Worm (Caenorhabditis elegans) whole organism, L4 larva: ENCODE data around the gene Y42H9B.3.

Experiments
- F49E8.2 ChIP-seq: sonication (generic microtip); optimal IDR thresholded peaks from 2 replicates; lab custom pipeline; 2016; ENCODE audit warnings: missing compliant biosample characterization, mild to moderate bottlenecking, missing genetic modification characterization, borderline replicate concordance
- R02D3.7 ChIP-seq: fragments of 150-350 bp; sonication (generic microtip); optimal IDR thresholded peaks from 3 replicates; lab custom pipeline; 2014; ENCODE audit warnings: missing biosample characterization, missing genetic modification characterization
- Y5F2A.4 ChIP-seq: fragments of 200-800 bp; sonication (Bioruptor generic); optimal IDR thresholded peaks from 2 replicates; lab custom pipeline; 2018; ENCODE audit warnings: mild to moderate bottlenecking, missing genetic modification characterization, missing compliant biosample characterization
- aha-1 ChIP-seq: fragments of 150-350 bp; peaks from one replicate; lab custom pipeline; 2014; ENCODE audit warnings: missing biosample characterization, missing genetic modification characterization
- ama-1 ChIP-seq: fragments of 150-350 bp; optimal IDR thresholded peaks from 2 replicates; lab custom pipeline; 2014; ENCODE audit warnings: inconsistent platforms, mixed read lengths
- arid-1 ChIP-seq: fragments of 200-800 bp; sonication (Bioruptor generic); conservative IDR thresholded peaks from 2 replicates; pipeline ENCODE4 v1.3.6; 2022; ENCODE audit warnings: missing genetic modification reagents, missing genetic modification characterization, missing compliant biosample characterization
- ceh-20 ChIP-seq: fragments of 200-800 bp; sonication (Bioruptor generic); IDR thresholded peaks from 2 replicates; pipeline ENCODE4 v1.3.6; 2022; ENCODE audit warnings: missing genetic modification reagents, missing genetic modification characterization, missing compliant biosample characterization
- ceh-28 ChIP-seq: fragments of 150-350 bp; optimal IDR thresholded peaks from 2 replicates; lab custom pipeline; 2014; ENCODE audit warnings: missing biosample characterization, missing genetic modification reagents, missing genetic modification characterization
- ceh-32 ChIP-seq: sonication (generic microtip); optimal IDR thresholded peaks from 2 replicates; lab custom pipeline; 2016; ENCODE audit warnings: mild to moderate bottlenecking, missing genetic modification characterization, missing compliant biosample characterization; ENCODE audit not compliant: poor library complexity
- ceh-62 ChIP-seq: sonication (generic microtip); optimal IDR thresholded peaks from 2 replicates; lab custom pipeline; 2017; ENCODE audit warnings: missing biosample characterization, missing genetic modification characterization
- cey-2 ChIP-seq: sonication (generic microtip); optimal IDR thresholded peaks from 3 replicates; lab custom pipeline; 2017; ENCODE audit warnings: missing genetic modification characterization, mild to moderate bottlenecking, missing compliant biosample characterization, antibody characterized with exemption, borderline replicate concordance; ENCODE audit not compliant: insufficient read depth
- daf-16 ChIP-seq, 3 experiments: sonication (generic microtip); optimal IDR thresholded peaks; 2 replicates each; lab custom pipeline; 2016 to 2017; ENCODE audit warnings: missing genetic modification characterization in 3 of 3, missing genetic modification reagents in 3 of 3, mild to moderate bottlenecking in 2 of 3, missing compliant biosample characterization in 2 of 3, missing biosample characterization in 1 of 3, moderate library complexity in 1 of 3
- dmd-6 ChIP-seq: fragments of 200-800 bp; sonication (Bioruptor generic); IDR thresholded peaks from 2 replicates; pipeline ENCODE4 v1.3.6; 2022; ENCODE audit warnings: missing genetic modification reagents, missing genetic modification characterization, missing compliant biosample characterization
- dmd-8 ChIP-seq: fragments of 200-800 bp; sonication (Bioruptor generic); IDR thresholded peaks from 2 replicates; pipeline ENCODE4 v1.3.6; 2022; ENCODE audit warnings: missing genetic modification characterization, missing compliant biosample characterization
- dve-1 ChIP-seq: sonication (generic microtip); optimal IDR thresholded peaks from 2 replicates; lab custom pipeline; 2017; ENCODE audit warnings: antibody characterized with exemption, mild to moderate bottlenecking, missing genetic modification characterization, missing compliant biosample characterization; ENCODE audit not compliant: insufficient read depth
- hlh-11 ChIP-seq: fragments of 200-800 bp; sonication (Bioruptor generic); optimal IDR thresholded peaks from 2 replicates; lab custom pipeline; 2018; ENCODE audit warnings: mild to moderate bottlenecking, missing genetic modification characterization, missing compliant biosample characterization
- hlh-30 ChIP-seq: sonication (generic microtip); optimal IDR thresholded peaks from 2 replicates; lab custom pipeline; 2017; ENCODE audit warnings: antibody characterized with exemption, mild to moderate bottlenecking, missing genetic modification characterization, missing compliant biosample characterization; ENCODE audit not compliant: insufficient read depth
- jun-1 ChIP-seq: fragments of 150-350 bp; optimal IDR thresholded peaks from 2 replicates; lab custom pipeline; 2014; ENCODE audit warnings: missing biosample characterization, missing genetic modification reagents, missing genetic modification characterization
- lin-39 ChIP-seq: fragments of 150-350 bp; optimal IDR thresholded peaks from 2 replicates; lab custom pipeline; 2014; ENCODE audit warnings: missing biosample characterization, missing genetic modification reagents, missing genetic modification characterization
- lsy-2 ChIP-seq, 2 experiments: fragments of 150-350 bp in 1 of 2; sonication (generic microtip) in 1 of 2; optimal IDR thresholded peaks; 2 replicates each; lab custom pipeline; 2014 to 2017; ENCODE audit warnings: missing biosample characterization in 2 of 2, missing genetic modification characterization in 2 of 2
- madf-9 ChIP-seq: fragments of 200-800 bp; sonication (Bioruptor generic); conservative IDR thresholded peaks from 2 replicates; pipeline ENCODE4 v1.3.6; 2022; ENCODE audit warnings: missing genetic modification reagents, missing genetic modification characterization, missing compliant biosample characterization
- mdl-1 ChIP-seq, 2 experiments: fragments of 150-350 bp in 1 of 2; sonication (generic microtip) in 1 of 2; optimal IDR thresholded peaks; 2 replicates each; lab custom pipeline; 2014 to 2017; ENCODE audit warnings: missing biosample characterization in 2 of 2, missing genetic modification characterization in 2 of 2
- mxl-2 ChIP-seq: fragments of 200-800 bp; sonication (Bioruptor generic); conservative IDR thresholded peaks from 2 replicates; pipeline ENCODE4 v1.3.6; 2022; ENCODE audit warnings: missing genetic modification reagents, missing genetic modification characterization, missing compliant biosample characterization
- nhr-102 ChIP-seq: sonication (generic microtip); optimal IDR thresholded peaks from 2 replicates; lab custom pipeline; 2016; ENCODE audit warnings: mild to moderate bottlenecking, missing genetic modification characterization, moderate library complexity, missing compliant biosample characterization
- nhr-111 ChIP-seq: fragments of 200-800 bp; sonication (Bioruptor generic); optimal IDR thresholded peaks from 2 replicates; lab custom pipeline; 2018; ENCODE audit warnings: mild to moderate bottlenecking, missing genetic modification characterization, missing compliant biosample characterization
- nhr-237 ChIP-seq: sonication (generic microtip); optimal IDR thresholded peaks from 2 replicates; lab custom pipeline; 2017; ENCODE audit warnings: missing biosample characterization, missing genetic modification characterization
- nhr-28 ChIP-seq: fragments of 150-350 bp; optimal IDR thresholded peaks from 2 replicates; lab custom pipeline; 2014; ENCODE audit warnings: missing biosample characterization, missing genetic modification characterization
- nhr-6 ChIP-seq: fragments of 150-350 bp; optimal IDR thresholded peaks from 2 replicates; lab custom pipeline; 2014; ENCODE audit warnings: missing biosample characterization, missing genetic modification characterization
- pqm-1 ChIP-seq: sonication (generic microtip); optimal IDR thresholded peaks from 2 replicates; lab custom pipeline; 2017; ENCODE audit warnings: missing biosample characterization, missing genetic modification characterization
- sdz-12 ChIP-seq: fragments of 200-800 bp; sonication (Bioruptor generic); optimal IDR thresholded peaks from 2 replicates; lab custom pipeline; 2018; ENCODE audit warnings: mild to moderate bottlenecking, missing genetic modification characterization, missing compliant biosample characterization
- spr-3 ChIP-seq: fragments of 200-800 bp; sonication (Bioruptor generic); optimal IDR thresholded peaks from 2 replicates; lab custom pipeline; 2018; ENCODE audit warnings: mild to moderate bottlenecking, missing genetic modification characterization, missing compliant biosample characterization
- tag-97 ChIP-seq: fragments of 200-800 bp; sonication (Bioruptor generic); IDR thresholded peaks from 2 replicates; pipeline ENCODE4 v1.3.6; 2022; ENCODE audit warnings: missing genetic modification characterization, missing compliant biosample characterization
- unc-130 ChIP-seq: sonication (generic microtip); optimal IDR thresholded peaks from 2 replicates; lab custom pipeline; 2016; ENCODE audit warnings: missing genetic modification reagents, missing genetic modification characterization, missing compliant biosample characterization
- unc-39 ChIP-seq: sonication (generic microtip); optimal IDR thresholded peaks from 2 replicates; lab custom pipeline; 2017; ENCODE audit warnings: missing biosample characterization, missing genetic modification characterization
- zfp-2 ChIP-seq: sonication (generic microtip); optimal IDR thresholded peaks from 2 replicates; lab custom pipeline; 2016; ENCODE audit warnings: mild to moderate bottlenecking, missing genetic modification characterization, missing compliant biosample characterization

Gene Y42H9B.3

DNA sequence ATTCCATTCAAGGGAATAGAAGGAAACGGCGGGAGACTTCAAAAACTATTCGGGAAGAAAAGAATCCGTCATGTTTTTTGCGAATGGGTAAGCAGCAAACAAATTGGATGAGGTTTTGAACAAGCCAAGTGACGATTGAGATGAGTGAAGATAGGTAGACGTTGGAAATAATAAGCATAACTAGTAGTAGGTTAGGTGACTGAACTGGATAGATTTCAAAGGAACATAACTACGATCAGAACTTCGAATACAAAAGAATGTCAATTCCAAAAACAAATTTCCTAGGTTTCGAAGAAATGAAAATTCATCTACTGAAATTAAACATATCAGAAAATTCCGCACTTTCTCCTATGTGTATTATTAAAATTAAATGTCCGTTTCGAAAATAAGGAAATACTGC lies 4.7 kb downstream of the Y42H9B.3 start:
- TF ChIP-seq aha-1 (tag; lab: Kevin White, UChicago) (peak; percentile 92), R02D3.7 (no peak), cey-2 (tag; lab: Kevin White, UChicago) (no peak), spr-3 (no peak), madf-9 (GFP tag; lab: Robert Waterston, UW) (no peak), dmd-6 (no peak), hlh-11 (tag; lab: Kevin White, UChicago) (no peak)

DNA sequence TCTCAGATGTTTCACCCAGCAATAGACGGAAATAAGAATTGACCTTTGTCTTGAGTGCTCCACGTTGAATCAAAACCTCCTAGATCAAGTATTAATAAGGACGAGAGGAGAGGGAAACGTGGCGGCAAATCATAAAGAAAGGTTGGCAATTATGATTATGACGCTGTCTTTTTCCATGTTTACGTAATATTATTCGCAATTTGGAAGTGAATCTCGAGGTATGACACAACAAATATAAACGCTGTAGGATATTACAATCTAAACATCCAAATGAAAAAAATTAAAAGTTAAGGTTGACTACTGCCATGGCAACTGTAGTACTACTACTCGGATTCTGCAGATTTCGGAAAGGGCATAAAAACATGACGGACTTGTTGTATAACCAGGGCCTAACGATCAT lies 6.1 kb downstream of the Y42H9B.3 start:
- TF ChIP-seq jun-1 (tag; lab: Kevin White, UChicago) (no peak), hlh-11 (tag; lab: Kevin White, UChicago) (no peak), dmd-8 (no peak), nhr-6 (tag; lab: Kevin White, UChicago) (no peak)
- TF ChIP-seq, all 104 proteins: peak for 0

DNA sequence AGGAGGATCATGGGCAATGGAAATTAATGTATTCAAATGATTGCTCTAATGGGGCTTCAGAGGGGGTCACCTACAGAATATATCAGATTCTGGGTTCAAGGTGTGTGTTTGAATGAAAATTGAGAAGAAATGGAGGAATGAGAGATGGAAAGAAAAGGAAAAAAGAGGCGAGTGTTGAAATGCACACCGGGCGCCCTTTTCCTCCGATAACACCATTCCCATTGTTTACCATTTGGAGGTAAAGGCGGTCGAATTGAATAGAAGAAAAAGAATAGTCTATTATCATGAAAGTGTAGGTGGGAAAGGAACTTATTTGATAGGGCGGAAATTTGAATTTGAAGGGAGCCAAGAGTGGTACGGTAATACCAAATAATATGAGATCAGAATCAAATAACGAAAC lies 6.9 kb downstream of the Y42H9B.3 start:
- no peak for TF ChIP-seq mdl-1 (tag; optimal IDR thresholded peaks at IDR 0.05; lab: Kevin White, UChicago)
- TF ChIP-seq jun-1 (tag; lab: Kevin White, UChicago), result no peak
- TF ChIP-seq mxl-2 (GFP tag; lab: Robert Waterston, UW), result no peak
- TF ChIP-seq dve-1 (tag; lab: Kevin White, UChicago), result peak; percentile 39
- no peak for TF ChIP-seq F49E8.2 (tag; lab: Kevin White, UChicago)
- TF ChIP-seq unc-130 (GFP tag; lab: Kevin White, UChicago), result no peak
- TF ChIP-seq tag-97, result no peak
- TF ChIP-seq nhr-28 (tag; lab: Kevin White, UChicago), result peak; percentile 24
- TF ChIP-seq lsy-2 (tag; optimal IDR thresholded peaks at IDR 0.05; lab: Kevin White, UChicago), result no peak
- no peak for TF ChIP-seq ama-1 (lab: Kevin White, UChicago)
- no peak for TF ChIP-seq daf-16 (GFP tag; optimal IDR thresholded peaks at IDR 0.05; lab: Kevin White, UChicago)
- TF ChIP-seq daf-16 (tag; optimal IDR thresholded peaks at IDR 0.05; lab: Kevin White, UChicago), result peak; percentile 64
- no peak for TF ChIP-seq ceh-20 (GFP tag; lab: Robert Waterston, UW)
- TF ChIP-seq pqm-1, result peak; percentile 64
- peak; percentile 29 for TF ChIP-seq hlh-11 (tag; lab: Kevin White, UChicago)
- no peak for TF ChIP-seq ceh-62 (tag; lab: Kevin White, UChicago)
- no peak for TF ChIP-seq ceh-32
- TF ChIP-seq sdz-12 (GFP tag; lab: Kevin White, UChicago), result no peak

ce11 chrIV:8004019-8004418 lies 8.2 kb downstream of the Y42H9B.3 start, which contains the start of gene rig-4:
rig-4 (minus strand) TSS chrIV:8004119.
- TF ChIP-seq ceh-28 (no peak), lin-39 (tag; lab: Kevin White, UChicago) (no peak), pqm-1 (no peak), cey-2 (tag; lab: Kevin White, UChicago) (no peak), hlh-30 (tag; lab: Kevin White, UChicago) (no peak), zfp-2 (tag; lab: Kevin White, UChicago) (no peak), ceh-62 (tag; lab: Kevin White, UChicago) (no peak), nhr-237 (tag; lab: Kevin White, UChicago) (no peak), nhr-111 (no peak), Y5F2A.4 (GFP tag; lab: Kevin White, UChicago) (no peak), nhr-102 (tag; lab: Kevin White, UChicago) (no peak), jun-1 (tag; lab: Kevin White, UChicago) (no peak), arid-1 (GFP tag; lab: Robert Waterston, UW) (no peak), unc-39 (tag; lab: Kevin White, UChicago) (no peak)
